Fruit fly (Drosophila melanogaster) whole organism, adult: ENCODE data around the gene CG34451.

ENCODE experiments used
- CG11617 ChIP-seq: fragments of 200-800 bp; sonication (Bioruptor generic); optimal IDR thresholded peaks from 2 replicates; lab custom pipeline; 2017; ENCODE audit warnings: mild to moderate bottlenecking, missing biosample characterization, missing genetic modification reagents, missing genetic modification characterization
- CG12768 ChIP-seq: fragments of 200-800 bp; sonication (Bioruptor generic); optimal IDR thresholded peaks from 2 replicates; lab custom pipeline; 2017; ENCODE audit warnings: missing biosample characterization, missing genetic modification characterization, mild to moderate bottlenecking, moderate library complexity, missing genetic modification reagents
- CG14711 ChIP-seq: fragments of 200-800 bp; sonication (Bioruptor generic); optimal IDR thresholded peaks from 2 replicates; lab custom pipeline; 2018; ENCODE audit warnings: missing biosample characterization, mild to moderate bottlenecking, missing genetic modification characterization, moderate library complexity
- CG1620 ChIP-seq: fragments of 200-800 bp; sonication (Bioruptor generic); optimal IDR thresholded peaks from 2 replicates; lab custom pipeline; 2016; ENCODE audit warnings: missing biosample characterization, missing genetic modification characterization
- CG33017 ChIP-seq: fragments of 200-800 bp; sonication (Bioruptor generic); optimal IDR thresholded peaks from 2 replicates; lab custom pipeline; 2018; ENCODE audit warnings: missing biosample characterization, mild to moderate bottlenecking, missing genetic modification characterization, moderate library complexity
- CG5204 ChIP-seq: fragments of 200-800 bp; sonication (Bioruptor generic); optimal IDR thresholded peaks from 2 replicates; lab custom pipeline; 2016; ENCODE audit warnings: missing biosample characterization, missing genetic modification characterization
- CG7045 ChIP-seq: fragments of 200-800 bp; sonication (Bioruptor generic); optimal IDR thresholded peaks from 2 replicates; lab custom pipeline; 2017; ENCODE audit warnings: missing biosample characterization, mild to moderate bottlenecking, missing genetic modification characterization
- CG7101 ChIP-seq: fragments of 200-800 bp; sonication (Bioruptor generic); optimal IDR thresholded peaks from 2 replicates; lab custom pipeline; 2018; ENCODE audit warnings: missing biosample characterization, mild to moderate bottlenecking, missing genetic modification characterization, moderate library complexity
- Clk ChIP-seq: fragments of 200-800 bp; sonication (Bioruptor generic); optimal IDR thresholded peaks from 2 replicates; lab custom pipeline; 2017; ENCODE audit warnings: missing biosample characterization, missing genetic modification characterization
- Crg-1 ChIP-seq: fragments of 200-800 bp; sonication (Bioruptor generic); optimal IDR thresholded peaks from 2 replicates; lab custom pipeline; 2016; ENCODE audit warnings: missing biosample characterization, missing genetic modification characterization
- Hr96 ChIP-seq: fragments of 200-800 bp; sonication (Bioruptor generic); optimal IDR thresholded peaks from 2 replicates; lab custom pipeline; 2016; ENCODE audit warnings: missing biosample characterization, missing genetic modification characterization
- Mnt ChIP-seq: fragments of 200-800 bp; sonication (Bioruptor generic); optimal IDR thresholded peaks from 2 replicates; lab custom pipeline; 2016; ENCODE audit warnings: missing biosample characterization, mild to moderate bottlenecking, missing genetic modification characterization
- bab1 ChIP-seq: fragments of 200-800 bp; sonication (Bioruptor generic); optimal IDR thresholded peaks from 3 replicates; lab custom pipeline; 2019; ENCODE audit warnings: missing biosample characterization, mild to moderate bottlenecking, missing genetic modification characterization, moderate library complexity
- cic ChIP-seq: fragments of 200-800 bp; sonication (Bioruptor generic); optimal IDR thresholded peaks from 2 replicates; lab custom pipeline; 2017; ENCODE audit warnings: missing biosample characterization, mild to moderate bottlenecking, missing genetic modification characterization, moderate library complexity
- cnc ChIP-seq, 2 experiments: fragments of >200 bp; optimal IDR thresholded peaks; 2 replicates each; lab custom pipeline; 2017
- kay ChIP-seq: fragments of 200-800 bp; sonication (Bioruptor generic); peaks from one replicate; lab custom pipeline; 2016; ENCODE audit warnings: missing biosample characterization, missing genetic modification characterization, borderline replicate concordance
- pad ChIP-seq: fragments of 200-800 bp; sonication (Bioruptor generic); optimal IDR thresholded peaks from 3 replicates; lab custom pipeline; 2017; ENCODE audit warnings: missing biosample characterization, missing genetic modification characterization, mild to moderate bottlenecking, moderate library complexity, missing genetic modification reagents
- tj ChIP-seq: fragments of 200-800 bp; sonication (Bioruptor generic); optimal IDR thresholded peaks from 3 replicates; lab custom pipeline; 2017; ENCODE audit warnings: missing biosample characterization, mild to moderate bottlenecking, missing genetic modification characterization, moderate library complexity
- toe ChIP-seq: fragments of 200-800 bp; sonication (Bioruptor generic); optimal IDR thresholded peaks from 2 replicates; lab custom pipeline; 2016; ENCODE audit warnings: missing biosample characterization, missing genetic modification characterization

CG34451 gene

dm6 chr3L:15692388-15692787, 520 bp upstream of the CG34451 start:
- TF ChIP-seq kay (GFP tag; lab: Kevin White, UChicago) (no peak), cic (GFP tag; lab: Kevin White, UChicago) (no peak), Crg-1 (GFP tag; lab: Kevin White, UChicago) (no peak), CG12768 (GFP tag; lab: Kevin White, UChicago) (no peak), CG7101 (tag; lab: Kevin White, UChicago) (no peak)

dm6 chr3L:15690711-15691591, 917 bp downstream of the CG34451 start:
- no peak for TF ChIP-seq Crg-1 (GFP tag; lab: Kevin White, UChicago)
- no peak for TF ChIP-seq cic (GFP tag; lab: Kevin White, UChicago)
- TF ChIP-seq Clk (GFP tag; lab: Kevin White, UChicago), result no peak
- no peak for TF ChIP-seq Hr96 (GFP tag; lab: Kevin White, UChicago)
- TF ChIP-seq CG7101 (tag; lab: Kevin White, UChicago), result no peak
- no peak for TF ChIP-seq bab1
- TF ChIP-seq pad (GFP tag; lab: Kevin White, UChicago), result no peak
- TF ChIP-seq CG14711 (tag; lab: Kevin White, UChicago), result no peak

- TF ChIP-seq bab1 (no peak), Clk (GFP tag; lab: Kevin White, UChicago) (no peak), kay (GFP tag; lab: Kevin White, UChicago) (no peak), CG14711 (tag; lab: Kevin White, UChicago) (no peak), Crg-1 (GFP tag; lab: Kevin White, UChicago) (no peak), tj (GFP tag; lab: Kevin White, UChicago) (no peak), CG33017 (tag; lab: Kevin White, UChicago) (no peak), CG1620 (GFP tag; lab: Kevin White, UChicago) (no peak), cic (GFP tag; lab: Kevin White, UChicago) (no peak), Hr96 (GFP tag; lab: Kevin White, UChicago) (no peak)
Measured at dm6 chr3L:15689518-15689917, 2.4 kb downstream of the CG34451 start.

dm6 chr3L:15687802-15688201, 4.1 kb downstream of the CG34451 start, which contains the start of gene CG34452:
Gene CG34452, minus strand, starts transcription at chr3L:15687902.
- TF ChIP-seq bab1 (no peak), Crg-1 (GFP tag; lab: Kevin White, UChicago) (no peak), CG7101 (tag; lab: Kevin White, UChicago) (no peak), kay (GFP tag; lab: Kevin White, UChicago) (no peak), tj (GFP tag; lab: Kevin White, UChicago) (no peak), Clk (GFP tag; lab: Kevin White, UChicago) (no peak), pad (GFP tag; lab: Kevin White, UChicago) (no peak), cnc (optimal IDR thresholded peaks at IDR 0.05; lab: Kevin White, UChicago) (no peak), cic (GFP tag; lab: Kevin White, UChicago) (no peak), CG5204 (GFP tag; lab: Kevin White, UChicago) (no peak), CG12768 (GFP tag; lab: Kevin White, UChicago) (no peak), CG7045 (GFP tag; lab: Kevin White, UChicago) (no peak), CG11617 (GFP tag; lab: Kevin White, UChicago) (no peak), toe (GFP tag; lab: Kevin White, UChicago) (no peak), CG14711 (tag; lab: Kevin White, UChicago) (no peak)

- TF ChIP-seq Mnt, result no peak
- no peak for TF ChIP-seq CG11617 (GFP tag; lab: Kevin White, UChicago)
- TF ChIP-seq CG7045 (GFP tag; lab: Kevin White, UChicago), result no peak
- no peak for TF ChIP-seq CG12768 (GFP tag; lab: Kevin White, UChicago)
- TF ChIP-seq toe (GFP tag; lab: Kevin White, UChicago), result no peak
- no peak for TF ChIP-seq pad (GFP tag; lab: Kevin White, UChicago)
- no peak for TF ChIP-seq Hr96 (GFP tag; lab: Kevin White, UChicago)
- TF ChIP-seq Clk (GFP tag; lab: Kevin White, UChicago), result no peak
- no peak for TF ChIP-seq CG14711 (tag; lab: Kevin White, UChicago)
- TF ChIP-seq tj (GFP tag; lab: Kevin White, UChicago), result no peak
- TF ChIP-seq cnc (optimal IDR thresholded peaks at IDR 0.05; lab: Kevin White, UChicago), result no peak
Measured at dm6 chr3L:15684017-15684416, 7.9 kb downstream of the CG34451 start.

dm6 chr3L:15683345-15683922, 8.4 kb downstream of the CG34451 start, which contains the start of the genes CG7579 and Pgant8:
Gene CG7579, minus strand, starts transcription at chr3L:15683445.
Gene Pgant8, plus strand, starts transcription at chr3L:15683872.
- TF ChIP-seq Crg-1 (GFP tag; lab: Kevin White, UChicago), result no peak
- no peak for TF ChIP-seq CG5204 (GFP tag; lab: Kevin White, UChicago)
- TF ChIP-seq CG1620 (GFP tag; lab: Kevin White, UChicago), result no peak
- TF ChIP-seq CG11617 (GFP tag; lab: Kevin White, UChicago), result no peak
- TF ChIP-seq cic (GFP tag; lab: Kevin White, UChicago), result no peak
- no peak for TF ChIP-seq CG12768 (GFP tag; lab: Kevin White, UChicago)
- no peak for TF ChIP-seq tj (GFP tag; lab: Kevin White, UChicago)
- TF ChIP-seq CG7045 (GFP tag; lab: Kevin White, UChicago), result no peak
- no peak for TF ChIP-seq cnc (optimal IDR thresholded peaks at IDR 0.05; lab: Kevin White, UChicago)
- no peak for TF ChIP-seq CG14711 (tag; lab: Kevin White, UChicago)
- TF ChIP-seq toe (GFP tag; lab: Kevin White, UChicago), result no peak
- no peak for TF ChIP-seq CG7101 (tag; lab: Kevin White, UChicago)
